Worm (Caenorhabditis elegans): ENCODE data around the gene Y37E11B.7.

- TF ChIP-seq zag-1 (tag; optimal IDR thresholded peaks at IDR 0.05): no peak
- TF ChIP-seq aly-2 (tag; optimal IDR thresholded peaks at IDR 0.05): no peak
- TF ChIP-seq Y5F2A.4 (GFP tag; optimal IDR thresholded peaks at IDR 0.05): no peak
- no peak for TF ChIP-seq ztf-11 (tag; optimal IDR thresholded peaks at IDR 0.05)
- no peak for TF ChIP-seq R02D3.7 (tag; optimal IDR thresholded peaks at IDR 0.05)
- TF ChIP-seq mdt-29 (GFP tag; IDR thresholded peaks at IDR 0.05): no peak
- no peak for TF ChIP-seq jun-1 (tag; optimal IDR thresholded peaks at IDR 0.05)
- no peak for TF ChIP-seq ceh-28 (tag; optimal IDR thresholded peaks at IDR 0.05)
- TF ChIP-seq F44E2.7 (GFP tag; IDR thresholded peaks at IDR 0.05): no peak
- no peak for TF ChIP-seq nhr-11 (tag; optimal IDR thresholded peaks at IDR 0.05)
- TF ChIP-seq unc-62 (GFP tag; optimal IDR thresholded peaks at IDR 0.05 in 1 of 2): no peak
- no peak for TF ChIP-seq unc-62 (tag; optimal IDR thresholded peaks at IDR 0.05)
Measured at ce11 chrIV:3601846-3602245, 1.9 kb upstream of the Y37E11B.7 start.
